Fruit fly (Drosophila melanogaster) whole organism, wandering third instar larva: Measurements from ENCODE around the gene Cpr65Av.
"Not testable (repeated sequence)": the region's sequence is repeated elsewhere in the genome, so short reads cannot be mapped to it uniquely, and the experiment has no call there.

Experiments
- Dfd ChIP-seq: fragments of >200 bp; optimal IDR thresholded peaks from 2 replicates; lab custom pipeline; 2017; ENCODE audit warnings: missing biosample characterization, missing genetic modification characterization
- GATAd ChIP-seq: sonication (Bioruptor generic); optimal IDR thresholded peaks from 2 replicates; lab custom pipeline; 2016; ENCODE audit warnings: missing biosample characterization, missing genetic modification characterization
- fru ChIP-seq: fragments of 200-800 bp; sonication (Bioruptor generic); optimal IDR thresholded peaks from 3 replicates; lab custom pipeline; 2016; ENCODE audit warnings: missing biosample characterization, mild to moderate bottlenecking, missing genetic modification characterization
- h ChIP-seq: fragments of 200-800 bp; sonication (Bioruptor generic); optimal IDR thresholded peaks from 3 replicates; lab custom pipeline; 2016; ENCODE audit warnings: missing biosample characterization, mild to moderate bottlenecking, missing genetic modification characterization
- jim ChIP-seq: fragments of 175-275, 200-325 bp; sonication (Bioruptor generic); optimal IDR thresholded peaks from 2 replicates; lab custom pipeline; 2016; ENCODE audit warnings: missing biosample characterization, mild to moderate bottlenecking, missing genetic modification characterization
- lola ChIP-seq: fragments of >200 bp; optimal IDR thresholded peaks from 2 replicates; lab custom pipeline; 2017; ENCODE audit warnings: missing biosample characterization, missing genetic modification characterization
- rgr ChIP-seq: fragments of 200-800 bp; sonication (Bioruptor generic); optimal IDR thresholded peaks from 3 replicates; lab custom pipeline; 2016; ENCODE audit warnings: missing biosample characterization, mild to moderate bottlenecking, missing genetic modification characterization
- sage ChIP-seq: fragments of 200-800 bp; sonication (Bioruptor generic); optimal IDR thresholded peaks from 2 replicates; lab custom pipeline; 2016; ENCODE audit warnings: missing biosample characterization, mild to moderate bottlenecking, missing genetic modification characterization
- tai ChIP-seq: sonication (Bioruptor generic); optimal IDR thresholded peaks from 2 replicates; lab custom pipeline; 2016; ENCODE audit warnings: missing biosample characterization, missing genetic modification characterization
- usp ChIP-seq: fragments of >200 bp; optimal IDR thresholded peaks from 2 replicates; lab custom pipeline; 2017; ENCODE audit warnings: missing biosample characterization, missing genetic modification characterization
- woc ChIP-seq: sonication (Bioruptor generic); optimal IDR thresholded peaks from 2 replicates; lab custom pipeline; 2016; ENCODE audit warnings: missing biosample characterization, mild to moderate bottlenecking, missing genetic modification characterization

dm6 chr3L:6150757-6151354 lies 11.1 kb upstream of the Cpr65Av start, which contains the start of the genes Cpr65Ax2 and Lcp65Aa:
- TF ChIP-seq h (GFP tag; lab: Kevin White, UChicago); woc (GFP tag; lab: Kevin White, UChicago); fru (GFP tag; lab: Kevin White, UChicago); rgr (GFP tag; lab: Kevin White, UChicago); Dfd (GFP tag; lab: Kevin White, UChicago); sage; GATAd; lola (GFP tag; lab: Kevin White, UChicago); usp; tai (GFP tag; lab: Kevin White, UChicago); jim (GFP tag; lab: Kevin White, UChicago): not testable (repeated sequence)
